Worm (Caenorhabditis elegans): ENCODE results near the gene lir-1.

- no peak for TF ChIP-seq nhr-237 (tag; optimal IDR thresholded peaks at IDR 0.05)
- peak; percentile 26 for TF ChIP-seq lin-13 (tag; optimal IDR thresholded peaks at IDR 0.05)
- no peak for TF ChIP-seq mab-5 (tag; optimal IDR thresholded peaks at IDR 0.05)
- no peak for TF ChIP-seq elt-1 (tag; optimal IDR thresholded peaks at IDR 0.05; ENCODE audit: borderline replicate concordance, insufficient read depth)
- TF ChIP-seq mep-1 (tag; optimal IDR thresholded peaks at IDR 0.05): peak; percentile 41
- no peak for TF ChIP-seq ztf-11 (tag; optimal IDR thresholded peaks at IDR 0.05)
- TF ChIP-seq ces-1 (GFP tag; optimal IDR thresholded peaks at IDR 0.05): peak; percentile 63
- TF ChIP-seq nhr-28 (tag; optimal IDR thresholded peaks at IDR 0.05): no peak
- TF ChIP-seq snpc-4 (tag; optimal IDR thresholded peaks at IDR 0.05): no peak
- TF ChIP-seq nhr-12 (tag; optimal IDR thresholded peaks at IDR 0.05): no peak
- no peak for TF ChIP-seq hlh-1 (tag; optimal IDR thresholded peaks at IDR 0.05)
Observed at ce11 chrII:7669409-7669808, 2.4 kb upstream of the lir-1 start.

Measured in whole organism, mixed stage, embryonic.